Worm (Caenorhabditis elegans) whole organism, mixed stage, embryonic: ENCODE results near the gene VW02B12L.2.

Experiments used
- bed-3 ChIP-seq: fragments of 200-800 bp; sonication (Bioruptor generic); optimal IDR thresholded peaks from 3 replicates; lab custom pipeline; 2018; ENCODE audit warnings: mild to moderate bottlenecking, missing genetic modification characterization, moderate library complexity, missing compliant biosample characterization
- blmp-1 ChIP-seq: fragments of 150-350 bp; optimal IDR thresholded peaks from 2 replicates; lab custom pipeline; 2014; ENCODE audit warnings: missing biosample characterization, missing genetic modification characterization
- ceh-39 ChIP-seq: fragments of 150-350 bp; optimal IDR thresholded peaks from 2 replicates; lab custom pipeline; 2014; ENCODE audit warnings: missing biosample characterization, missing genetic modification characterization
- ceh-43 ChIP-seq: fragments of 200-800 bp; sonication (Bioruptor generic); optimal IDR thresholded peaks from 2 replicates; lab custom pipeline; 2018; ENCODE audit warnings: mild to moderate bottlenecking, missing genetic modification characterization, moderate library complexity, missing compliant biosample characterization
- ces-1 ChIP-seq: fragments of 150-350 bp; optimal IDR thresholded peaks from 2 replicates; lab custom pipeline; 2014; ENCODE audit warnings: missing biosample characterization, missing genetic modification reagents, missing genetic modification characterization
- cnd-1 ChIP-seq: fragments of 200-800 bp; sonication (Bioruptor generic); optimal IDR thresholded peaks from 2 replicates; lab custom pipeline; 2018; ENCODE audit warnings: mild to moderate bottlenecking, missing genetic modification characterization, missing compliant biosample characterization
- drap-1 ChIP-seq: fragments of 200-800 bp; sonication (Bioruptor generic); optimal IDR thresholded peaks from 3 replicates; lab custom pipeline; 2018; ENCODE audit warnings: mild to moderate bottlenecking, missing genetic modification characterization, missing compliant biosample characterization
- elt-1 ChIP-seq: sonication (generic microtip); optimal IDR thresholded peaks from 2 replicates; lab custom pipeline; 2017; ENCODE audit warnings: missing genetic modification characterization, mild to moderate bottlenecking, missing compliant biosample characterization, antibody characterized with exemption, moderate library complexity, borderline replicate concordance; ENCODE audit not compliant: insufficient read depth
- elt-3 ChIP-seq: fragments of 150-350 bp; optimal IDR thresholded peaks from 2 replicates; lab custom pipeline; 2014; ENCODE audit warnings: missing biosample characterization, missing genetic modification characterization
- flh-1 ChIP-seq: fragments of 200-800 bp; sonication (Bioruptor generic); optimal IDR thresholded peaks from 2 replicates; lab custom pipeline; 2018; ENCODE audit warnings: mild to moderate bottlenecking, missing genetic modification characterization, moderate library complexity, missing compliant biosample characterization
- ham-2 ChIP-seq: fragments of 200-800 bp; sonication (Bioruptor generic); optimal IDR thresholded peaks from 2 replicates; lab custom pipeline; 2018; ENCODE audit warnings: mild to moderate bottlenecking, missing genetic modification characterization, missing compliant biosample characterization
- hlh-1 ChIP-seq: fragments of 150-350 bp; optimal IDR thresholded peaks from 2 replicates; lab custom pipeline; 2014; ENCODE audit warnings: missing biosample characterization, missing genetic modification reagents, missing genetic modification characterization
- lin-13 ChIP-seq: fragments of 150-350 bp; optimal IDR thresholded peaks from 2 replicates; lab custom pipeline; 2014; ENCODE audit warnings: missing biosample characterization, missing genetic modification characterization
- lsy-2 ChIP-seq: fragments of 150-350 bp; optimal IDR thresholded peaks from 2 replicates; lab custom pipeline; 2014; ENCODE audit warnings: missing biosample characterization, missing genetic modification characterization
- mab-5 ChIP-seq: fragments of 150-350 bp; optimal IDR thresholded peaks from 2 replicates; lab custom pipeline; 2014; ENCODE audit warnings: missing biosample characterization, missing genetic modification characterization
- mep-1 ChIP-seq: fragments of 150-350 bp; optimal IDR thresholded peaks from 2 replicates; lab custom pipeline; 2017; ENCODE audit warnings: missing biosample characterization, missing genetic modification reagents, missing genetic modification characterization, inconsistent platforms
- nhr-12 ChIP-seq: fragments of 150-350 bp; optimal IDR thresholded peaks from 2 replicates; lab custom pipeline; 2014; ENCODE audit warnings: missing biosample characterization, missing genetic modification characterization
- nhr-2 ChIP-seq: fragments of 150-350 bp; optimal IDR thresholded peaks from 2 replicates; lab custom pipeline; 2014; ENCODE audit warnings: missing biosample characterization, missing genetic modification characterization
- nhr-237 ChIP-seq: fragments of 150-350 bp; optimal IDR thresholded peaks from 2 replicates; lab custom pipeline; 2014; ENCODE audit warnings: missing biosample characterization, missing genetic modification characterization
- nhr-76 ChIP-seq: sonication (generic microtip); optimal IDR thresholded peaks from 2 replicates; lab custom pipeline; 2017; ENCODE audit warnings: missing biosample characterization, missing genetic modification characterization
- pha-4 ChIP-seq: fragments of 150-350 bp; optimal IDR thresholded peaks from 2 replicates; lab custom pipeline; 2018; ENCODE audit warnings: missing biosample characterization, missing genetic modification reagents, missing genetic modification characterization
- sem-2 ChIP-seq: fragments of 200-800 bp; sonication (Bioruptor generic); optimal IDR thresholded peaks from 2 replicates; lab custom pipeline; 2018; ENCODE audit warnings: mild to moderate bottlenecking, missing genetic modification characterization, missing compliant biosample characterization
- snpc-4 ChIP-seq: fragments of 150-350 bp; optimal IDR thresholded peaks from 2 replicates; lab custom pipeline; 2014; ENCODE audit warnings: missing biosample characterization, missing genetic modification characterization
- sptf-1 ChIP-seq: sonication (generic microtip); optimal IDR thresholded peaks from 2 replicates; lab custom pipeline; 2017; ENCODE audit warnings: mild to moderate bottlenecking, missing genetic modification characterization, moderate library complexity, missing compliant biosample characterization
- unc-120 ChIP-seq: sonication (generic microtip); optimal IDR thresholded peaks from 2 replicates; lab custom pipeline; 2017; ENCODE audit warnings: missing genetic modification characterization, missing compliant biosample characterization; ENCODE audit not compliant: poor library complexity, severe bottlenecking
- unc-39 ChIP-seq: fragments of 150-350 bp; optimal IDR thresholded peaks from 2 replicates; lab custom pipeline; 2014; ENCODE audit warnings: missing biosample characterization, missing genetic modification characterization
- unc-62 ChIP-seq: fragments of 150-350 bp; optimal IDR thresholded peaks from 2 replicates; lab custom pipeline; 2014; ENCODE audit warnings: missing biosample characterization, missing genetic modification reagents, missing genetic modification characterization
- zip-8 ChIP-seq: fragments of 150-350 bp; optimal IDR thresholded peaks from 2 replicates; lab custom pipeline; 2014; ENCODE audit warnings: missing biosample characterization, missing genetic modification characterization
- ztf-11 ChIP-seq: fragments of 150-350 bp; optimal IDR thresholded peaks from 2 replicates; lab custom pipeline; 2014; ENCODE audit warnings: missing biosample characterization, missing genetic modification characterization

Gene VW02B12L.2

ce11 chrII:11452498-11453005 is 12.4 kb upstream of the VW02B12L.2 start, which contains the start of gene rsp-2:
TSS of gene rsp-2 (minus strand) at chrII:11452955.
- TF ChIP-seq ces-1 (no peak), hlh-1 (tag; lab: Kevin White, UChicago) (no peak), flh-1 (GFP tag; lab: Kevin White, UChicago) (no peak), bed-3 (no peak), ceh-39 (tag; lab: Kevin White, UChicago) (no peak), cnd-1 (tag; lab: Kevin White, UChicago) (no peak), blmp-1 (tag; lab: Kevin White, UChicago) (no peak), unc-62 (GFP tag; lab: Kevin White, UChicago) (no peak), unc-120 (no peak), elt-1 (tag; lab: Kevin White, UChicago) (no peak)
- TF ChIP-seq, all 35 proteins: peak for 0

ce11 chrII:11451738-11452137 is 11.6 kb upstream of the VW02B12L.2 start:
- no peak for TF ChIP-seq nhr-76 (tag; lab: Kevin White, UChicago)
- no peak for TF ChIP-seq unc-120
- TF ChIP-seq flh-1 (GFP tag; lab: Kevin White, UChicago) = no peak
- no peak for TF ChIP-seq sptf-1
- TF ChIP-seq bed-3 = no peak
- TF ChIP-seq cnd-1 (tag; lab: Kevin White, UChicago) = no peak
- TF ChIP-seq nhr-2 (tag; lab: Kevin White, UChicago) = no peak
- TF ChIP-seq sem-2 (GFP tag; lab: Kevin White, UChicago) = no peak
- TF ChIP-seq mab-5 (tag; lab: Kevin White, UChicago) = no peak
- TF ChIP-seq ces-1 = no peak
- TF ChIP-seq ztf-11 (tag; lab: Kevin White, UChicago) = no peak
- TF ChIP-seq elt-1 (tag; lab: Kevin White, UChicago) = no peak
- TF ChIP-seq unc-39 = no peak
- no peak for TF ChIP-seq ceh-43 (GFP tag; lab: Kevin White, UChicago)
- no peak for TF ChIP-seq ceh-39 (tag; lab: Kevin White, UChicago)
- TF ChIP-seq snpc-4 = no peak

ce11 chrII:11450882-11451281 is 10.8 kb upstream of the VW02B12L.2 start:
- TF ChIP-seq mab-5 (tag; lab: Kevin White, UChicago) (no peak), unc-62 (GFP tag; lab: Kevin White, UChicago) (no peak), elt-3 (tag; lab: Kevin White, UChicago) (no peak), nhr-237 (tag; lab: Kevin White, UChicago) (no peak), lsy-2 (tag; lab: Kevin White, UChicago) (no peak), drap-1 (no peak), ceh-39 (tag; lab: Kevin White, UChicago) (no peak), nhr-12 (tag; lab: Kevin White, UChicago) (no peak), hlh-1 (tag; lab: Kevin White, UChicago) (no peak), flh-1 (GFP tag; lab: Kevin White, UChicago) (no peak), zip-8 (no peak), pha-4 (no peak), lin-13 (tag; lab: Kevin White, UChicago) (no peak), mep-1 (tag; lab: Kevin White, UChicago) (no peak)

- TF ChIP-seq ham-2 (GFP tag; lab: Kevin White, UChicago) (no peak), elt-3 (tag; lab: Kevin White, UChicago) (no peak), drap-1 (no peak), ceh-39 (tag; lab: Kevin White, UChicago) (no peak), unc-62 (GFP tag; lab: Kevin White, UChicago) (no peak), hlh-1 (tag; lab: Kevin White, UChicago) (no peak), unc-120 (no peak), mab-5 (tag; lab: Kevin White, UChicago) (no peak)
Measured at ce11 chrII:11448753-11449152, 8.6 kb upstream of the VW02B12L.2 start, which contains the start of gene W02B12.1. TSS of gene W02B12.1 (plus strand) at chrII:11449021.

- TF ChIP-seq ham-2 (GFP tag; lab: Kevin White, UChicago) (no peak), unc-120 (no peak), elt-1 (tag; lab: Kevin White, UChicago) (no peak), zip-8 (no peak), ztf-11 (tag; lab: Kevin White, UChicago) (no peak)
Measured at ce11 chrII:11444973-11445372, 4.8 kb upstream of the VW02B12L.2 start, which contains the start of gene W02B12.13. TSS of gene W02B12.13 (plus strand) at chrII:11445273.
